Worm (Caenorhabditis elegans): ENCODE measurements around the gene B0496.11.

B0496.11 gene

ce11 chrIV:7403422-7403821 is 30.3 kb downstream of the B0496.11 start:
- TF ChIP-seq unc-62 (GFP tag; optimal IDR thresholded peaks at IDR 0.05 in 1 of 2) (peak in 1 of 2 experiments; percentile 34), unc-62 (tag; optimal IDR thresholded peaks at IDR 0.05) (no peak), aha-1 (tag) (peak; percentile 49), rbr-2 (tag; optimal IDR thresholded peaks at IDR 0.05) (no peak)

- TF ChIP-seq F49E8.2 (tag; optimal IDR thresholded peaks at IDR 0.05; ENCODE audit: borderline replicate concordance), result no peak
- TF ChIP-seq dpl-1 (GFP tag; optimal IDR thresholded peaks at IDR 0.05), result peak; percentile 5
- TF ChIP-seq lsy-2 (tag; optimal IDR thresholded peaks at IDR 0.05), result peak; percentile 25 to 71
- TF ChIP-seq hif-1 (tag; optimal IDR thresholded peaks at IDR 0.05), result peak in 1 of 2 experiments; percentile 65
- no peak for TF ChIP-seq mdt-29 (GFP tag; IDR thresholded peaks at IDR 0.05)
- peak; percentile 97 for TF ChIP-seq fkh-10 (GFP tag; optimal IDR thresholded peaks at IDR 0.05)
- peak; percentile 86 for TF ChIP-seq hmg-1.1 (GFP tag; IDR thresholded peaks at IDR 0.05)
- TF ChIP-seq ztf-11 (tag; optimal IDR thresholded peaks at IDR 0.05), result no peak
- peak; percentile 89 for TF ChIP-seq rbr-2 (tag; optimal IDR thresholded peaks at IDR 0.05)
- peak; percentile 61; the same call in 1 of the 2 replicates for TF ChIP-seq vab-7 (GFP tag; IDR thresholded peaks at IDR 0.05)
- peak; percentile 74 for TF ChIP-seq hlh-11 (tag; optimal IDR thresholded peaks at IDR 0.05)
- TF ChIP-seq egl-27 (tag; optimal IDR thresholded peaks at IDR 0.05), result no peak
- no peak for TF ChIP-seq Y48G9A.11 (GFP tag; IDR thresholded peaks at IDR 0.05)
- peak in 1 of 2 experiments; percentile 35 for TF ChIP-seq mdl-1 (tag; optimal IDR thresholded peaks at IDR 0.05)
- no peak for TF ChIP-seq ZK546.5 (tag; optimal IDR thresholded peaks at IDR 0.05)
- no peak for TF ChIP-seq lir-3 (tag; optimal IDR thresholded peaks at IDR 0.05)
- no peak for TF ChIP-seq snpc-1.2 (GFP tag; IDR thresholded peaks at IDR 0.05)
- no peak for TF ChIP-seq zip-2 (tag; optimal IDR thresholded peaks at IDR 0.05)
- no peak for TF ChIP-seq T20F7.1 (GFP tag; optimal IDR thresholded peaks at IDR 0.05)
- no peak for TF ChIP-seq pha-4 (GFP tag; IDR thresholded peaks at IDR 0.05)
- no peak for TF ChIP-seq pha-4 (tag; optimal IDR thresholded peaks at IDR 0.05)
- TF ChIP-seq unc-130 (GFP tag; optimal IDR thresholded peaks at IDR 0.05), result no peak
- peak; percentile 47; the same call in 1 of the 2 replicates for TF ChIP-seq tra-1 (GFP tag; IDR thresholded peaks at IDR 0.05)
- TF ChIP-seq nhr-237 (tag; optimal IDR thresholded peaks at IDR 0.05), result no peak
- no peak for TF ChIP-seq lin-1 (GFP tag; IDR thresholded peaks at IDR 0.05)
- TF ChIP-seq ctbp-1 (GFP tag; IDR thresholded peaks at IDR 0.05), result peak; percentile 88
- peak; percentile 77 for TF ChIP-seq nhr-11 (tag; optimal IDR thresholded peaks at IDR 0.05)
- TF ChIP-seq nhr-25 (tag; optimal IDR thresholded peaks at IDR 0.05; ENCODE audit: borderline replicate concordance, insufficient read depth), result no peak
- peak; percentile 85 for TF ChIP-seq egl-43 (GFP tag; IDR thresholded peaks at IDR 0.05)
- no peak for TF ChIP-seq Y75B8A.6 (GFP tag; IDR thresholded peaks at IDR 0.05)
- TF ChIP-seq dmd-6 (GFP tag; IDR thresholded peaks at IDR 0.05), result peak; percentile 28; the same call in 1 of the 2 replicates
- TF ChIP-seq lin-39 (tag; optimal IDR thresholded peaks at IDR 0.05), result no peak
- no peak for TF ChIP-seq F10B5.3 (tag; optimal IDR thresholded peaks at IDR 0.05)
- no peak for TF ChIP-seq mxl-2 (GFP tag; conservative IDR thresholded peaks at IDR 0.05)
- no peak for TF ChIP-seq nhr-111 (GFP tag; optimal IDR thresholded peaks at IDR 0.05)
- TF ChIP-seq spr-1 (tag; optimal IDR thresholded peaks at IDR 0.05), result no peak
- TF ChIP-seq ceh-32 (tag; optimal IDR thresholded peaks at IDR 0.05; ENCODE audit: poor library complexity), result no peak
- TF ChIP-seq nhr-41 (GFP tag; IDR thresholded peaks at IDR 0.05), result no peak
- TF ChIP-seq mep-1 (tag; optimal IDR thresholded peaks at IDR 0.05), result peak; percentile 76
- TF ChIP-seq lin-13 (GFP tag; optimal IDR thresholded peaks at IDR 0.05), result no peak
- TF ChIP-seq madf-9 (GFP tag; conservative IDR thresholded peaks at IDR 0.05), result no peak
- no peak for TF ChIP-seq lim-7 (GFP tag; IDR thresholded peaks at IDR 0.05)
- no peak for TF ChIP-seq nhr-76 (tag; optimal IDR thresholded peaks at IDR 0.05)
- TF ChIP-seq ceh-62 (tag; optimal IDR thresholded peaks at IDR 0.05), result no peak
- peak; percentile 42 for TF ChIP-seq hlh-30 (tag; optimal IDR thresholded peaks at IDR 0.05; ENCODE audit: insufficient read depth)
- TF ChIP-seq duxl-1 (tag; optimal IDR thresholded peaks at IDR 0.05; ENCODE audit: poor library complexity), result no peak
- TF ChIP-seq fos-1 (tag; optimal IDR thresholded peaks at IDR 0.05), result no peak
Measured at ce11 chrIV:7402077-7402476, 31.7 kb downstream of the B0496.11 start.

Measured in whole organism, L4 larva.